Fruit fly (Drosophila melanogaster): ENCODE measurements around the gene Pus1.

The Pus1 gene

DNA sequence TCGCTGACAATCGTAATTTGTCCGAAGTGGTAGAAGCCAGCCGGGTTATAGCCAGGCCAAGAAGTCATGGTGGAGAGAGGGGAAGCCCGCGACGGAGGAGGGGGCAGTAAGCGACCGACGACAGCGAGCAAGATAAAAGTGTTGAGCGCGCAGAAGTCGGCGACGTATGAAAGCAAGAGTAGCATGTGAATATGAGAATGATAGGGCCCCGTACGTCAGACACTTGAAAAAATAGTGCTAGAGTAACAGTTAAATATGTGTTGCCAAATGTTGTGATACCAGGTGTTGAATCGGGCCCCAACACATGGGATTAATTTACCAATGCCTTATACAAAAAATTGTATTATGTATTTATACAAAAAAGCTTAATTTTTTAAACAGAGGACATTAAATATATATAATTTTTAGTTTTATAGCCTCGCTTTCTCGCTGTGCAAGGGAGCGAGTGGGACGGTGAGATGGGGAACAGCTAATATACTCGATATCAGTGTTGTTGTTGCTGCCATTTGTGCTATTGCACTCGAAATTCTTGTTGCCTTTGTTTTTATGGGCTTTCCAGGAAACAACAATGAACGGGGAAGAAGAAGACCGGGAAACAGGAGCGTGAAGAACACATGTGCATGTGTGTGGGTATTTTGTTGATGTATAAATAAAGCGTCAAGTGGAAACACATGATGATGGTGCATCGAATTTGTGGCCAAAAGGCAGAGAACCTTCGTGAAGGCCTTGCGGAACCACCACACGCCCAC lies 42.4 kb downstream of the Pus1 start (continued):
- TF ChIP-seq CG15696 (tag; optimal IDR thresholded peaks at IDR 0.05) (peak; percentile 87), CG18262 (tag; optimal IDR thresholded peaks at IDR 0.05) (peak; percentile 91), bcd (GFP tag; optimal IDR thresholded peaks at IDR 0.05) (peak; percentile 88), CG17385 (GFP tag; optimal IDR thresholded peaks at IDR 0.05) (peak; percentile 69), vvl (GFP tag; IDR thresholded peaks at IDR 0.05) (peak; percentile 90), Stat92E (GFP tag; optimal IDR thresholded peaks at IDR 0.05) (peak in 1 of 3 experiments; percentile 100), CG4730 (GFP tag; IDR thresholded peaks at IDR 0.05) (peak; percentile 81), CG30431 (GFP tag; optimal IDR thresholded peaks at IDR 0.05) (peak; percentile 80), CG10267 (tag; optimal IDR thresholded peaks at IDR 0.05) (peak; percentile 83), CG9609 (GFP tag; optimal IDR thresholded peaks at IDR 0.05) (peak; percentile 36), ara (GFP tag; IDR thresholded peaks at IDR 0.05) (peak; percentile 84), CG8281 (tag; optimal IDR thresholded peaks at IDR 0.05) (peak; percentile 65), CG17328 (GFP tag; IDR thresholded peaks at IDR 0.05) (peak; percentile 87), CG12942 (GFP tag; optimal IDR thresholded peaks at IDR 0.05) (peak; percentile 70), Oli (tag; optimal IDR thresholded peaks at IDR 0.05) (peak; percentile 87), CG18011 (GFP tag; optimal IDR thresholded peaks at IDR 0.05) (peak; percentile 30), CG9215 (GFP tag; IDR thresholded peaks at IDR 0.05) (peak; percentile 74), CG2199 (GFP tag; IDR thresholded peaks at IDR 0.05) (no peak; the same call in 2 of the 3 replicates), CG30020 (tag; optimal IDR thresholded peaks at IDR 0.05) (peak; percentile 44), chinmo (GFP tag; IDR thresholded peaks at IDR 0.05; ENCODE audit: partially characterized antibody) (peak; percentile 59; the same call in 3 of the 4 replicates), vnd (GFP tag; IDR thresholded peaks at IDR 0.05; ENCODE audit: partially characterized antibody) (no peak), CG11247 (GFP tag; IDR thresholded peaks at IDR 0.05) (peak; percentile 76), CG33213 (GFP tag; optimal IDR thresholded peaks at IDR 0.05) (no peak), Hr51 (GFP tag; optimal IDR thresholded peaks at IDR 0.05) (peak; percentile 37 to 89), sima (GFP tag; optimal IDR thresholded peaks at IDR 0.05) (no peak), fd102C (GFP tag; optimal IDR thresholded peaks at IDR 0.05) (no peak), da (GFP tag; optimal IDR thresholded peaks at IDR 0.05) (no peak), CG6254 (GFP tag; optimal IDR thresholded peaks at IDR 0.05) (peak; percentile 82), chif (GFP tag; optimal IDR thresholded peaks at IDR 0.05) (peak in 1 of 2 experiments; percentile 52), GATAe (GFP tag; conservative IDR thresholded peaks at IDR 0.05) (peak; percentile 75), Hmr (GFP tag; optimal IDR thresholded peaks at IDR 0.05) (peak; percentile 81), MBD-R2 (GFP tag; IDR thresholded peaks at IDR 0.05) (peak; percentile 62), CG12219 (GFP tag; optimal IDR thresholded peaks at IDR 0.05) (peak; percentile 53), knrl (GFP tag; IDR thresholded peaks at IDR 0.05; ENCODE audit: partially characterized antibody) (0 out of 3 replicates have a peak, but pooled peaks have one; percentile 22), Sox102F (GFP tag; optimal IDR thresholded peaks at IDR 0.05) (peak; percentile 84), CG11696 (GFP tag; IDR thresholded peaks at IDR 0.05) (peak; percentile 72; the same call in 1 of the 2 replicates), Sox100B (GFP tag; optimal IDR thresholded peaks at IDR 0.05) (peak; percentile 82), tin (GFP tag; optimal IDR thresholded peaks at IDR 0.05) (peak; percentile 85), BEAF-32 (GFP tag; optimal IDR thresholded peaks at IDR 0.05) (no peak), p53 (GFP tag; optimal IDR thresholded peaks at IDR 0.05) (no peak), repo (GFP tag; optimal IDR thresholded peaks at IDR 0.05) (no peak), CG14667 (GFP tag; IDR thresholded peaks at IDR 0.05) (peak; percentile 87), Eip74EF (GFP tag; optimal IDR thresholded peaks at IDR 0.05) (peak in 1 of 2 experiments; percentile 64), CG1792 (GFP tag; optimal IDR thresholded peaks at IDR 0.05) (no peak), BtbVII (GFP tag; optimal IDR thresholded peaks at IDR 0.05) (peak; percentile 79), Hr78 (GFP tag; optimal IDR thresholded peaks at IDR 0.05) (peak in 1 of 2 experiments; percentile 58), CG6689 (GFP tag; IDR thresholded peaks at IDR 0.05) (peak; percentile 89)

Measured in whole organism, embryonic.